Fruit fly (Drosophila melanogaster): ENCODE data around the gene DCP2.

DCP2 gene

dm6 chr3L:15815353-15816142 lies 10.7 kb downstream of the DCP2 start:
- TF ChIP-seq CG17801 (GFP tag; optimal IDR thresholded peaks at IDR 0.05; ENCODE audit: partially characterized antibody) = peak; percentile 1

dm6 chr3L:15813988-15814387 lies 12.2 kb downstream of the DCP2 start:
- TF ChIP-seq CG17801 (GFP tag; optimal IDR thresholded peaks at IDR 0.05; ENCODE audit: partially characterized antibody) = no peak

dm6 chr3L:15809768-15810167 lies 16.5 kb downstream of the DCP2 start:
- no peak for TF ChIP-seq CG17801 (GFP tag; optimal IDR thresholded peaks at IDR 0.05; ENCODE audit: partially characterized antibody)

dm6 chr3L:15809185-15809584 lies 17.0 kb downstream of the DCP2 start, which contains the start of gene CG13445:
Gene CG13445, plus strand, starts transcription at chr3L:15809485.
- TF ChIP-seq CG17801 (GFP tag; optimal IDR thresholded peaks at IDR 0.05; ENCODE audit: partially characterized antibody) = no peak

- no peak for TF ChIP-seq CG17801 (GFP tag; optimal IDR thresholded peaks at IDR 0.05; ENCODE audit: partially characterized antibody)
Observed at dm6 chr3L:15808667-15809066, 17.6 kb downstream of the DCP2 start.

- no peak for TF ChIP-seq CG17801 (GFP tag; optimal IDR thresholded peaks at IDR 0.05; ENCODE audit: partially characterized antibody)
Observed at dm6 chr3L:15808022-15808421, 18.2 kb downstream of the DCP2 start, which contains the start of gene CG6244. Gene CG6244, plus strand, starts transcription at chr3L:15808322.

- no peak for TF ChIP-seq CG17801 (GFP tag; optimal IDR thresholded peaks at IDR 0.05; ENCODE audit: partially characterized antibody)
Observed at dm6 chr3L:15802655-15803054, 23.6 kb downstream of the DCP2 start.

dm6 chr3L:15802117-15802516 lies 24.1 kb downstream of the DCP2 start:
- no peak for TF ChIP-seq CG17801 (GFP tag; optimal IDR thresholded peaks at IDR 0.05; ENCODE audit: partially characterized antibody)

dm6 chr3L:15794311-15794710 lies 31.9 kb downstream of the DCP2 start:
- no peak for TF ChIP-seq CG17801 (GFP tag; optimal IDR thresholded peaks at IDR 0.05; ENCODE audit: partially characterized antibody)

dm6 chr3L:15791072-15791471 lies 35.2 kb downstream of the DCP2 start:
- no peak for TF ChIP-seq CG17801 (GFP tag; optimal IDR thresholded peaks at IDR 0.05; ENCODE audit: partially characterized antibody)

dm6 chr3L:15787406-15787805 lies 38.8 kb downstream of the DCP2 start:
- TF ChIP-seq CG17801 (GFP tag; optimal IDR thresholded peaks at IDR 0.05; ENCODE audit: partially characterized antibody) = no peak

- no peak for TF ChIP-seq CG17801 (GFP tag; optimal IDR thresholded peaks at IDR 0.05; ENCODE audit: partially characterized antibody)
Observed at dm6 chr3L:15785368-15785767, 40.9 kb downstream of the DCP2 start.

- no peak for TF ChIP-seq CG17801 (GFP tag; optimal IDR thresholded peaks at IDR 0.05; ENCODE audit: partially characterized antibody)
Observed at dm6 chr3L:15778951-15779350, 47.3 kb downstream of the DCP2 start.

- TF ChIP-seq CG17801 (GFP tag; optimal IDR thresholded peaks at IDR 0.05; ENCODE audit: partially characterized antibody) = no peak
Observed at dm6 chr3L:15777839-15778238, 48.4 kb downstream of the DCP2 start.

dm6 chr3L:15777383-15777782 lies 48.8 kb downstream of the DCP2 start:
- TF ChIP-seq CG17801 (GFP tag; optimal IDR thresholded peaks at IDR 0.05; ENCODE audit: partially characterized antibody) = no peak

- no peak for TF ChIP-seq CG17801 (GFP tag; optimal IDR thresholded peaks at IDR 0.05; ENCODE audit: partially characterized antibody)
Observed at dm6 chr3L:15775498-15775897, 50.7 kb downstream of the DCP2 start.

- no peak for TF ChIP-seq CG17801 (GFP tag; optimal IDR thresholded peaks at IDR 0.05; ENCODE audit: partially characterized antibody)
Observed at dm6 chr3L:15772239-15772638, 54.0 kb downstream of the DCP2 start.

Measured in ovary, adult (tissue).